Fruit fly (Drosophila melanogaster): ENCODE data around the gene CG11345.

DNA sequence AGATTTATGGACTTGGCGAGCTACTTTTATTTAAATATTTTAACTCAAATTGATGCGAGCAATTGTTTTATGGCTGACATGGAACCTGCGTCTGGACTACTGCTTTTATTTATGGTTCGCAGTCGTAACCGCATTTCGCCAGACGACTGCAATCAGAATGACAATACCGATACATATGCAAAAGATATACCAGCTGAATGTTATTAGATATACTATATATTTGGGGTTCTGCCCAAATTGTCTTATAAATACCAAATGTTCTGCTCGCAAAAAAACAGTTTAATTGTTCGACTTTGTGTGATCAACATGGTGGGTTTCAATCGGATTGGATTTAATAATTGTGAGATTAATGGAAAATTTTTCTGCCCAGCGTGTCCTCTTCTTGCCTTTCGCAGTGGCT, 11.7 kb upstream of the CG11345 start, which contains the start of gene CG32249:
- no peak for TF ChIP-seq toe (GFP tag; optimal IDR thresholded peaks at IDR 0.05)
- TF ChIP-seq cic (GFP tag; optimal IDR thresholded peaks at IDR 0.05), result no peak
- no peak for TF ChIP-seq CG7101 (tag; optimal IDR thresholded peaks at IDR 0.05)
- no peak for TF ChIP-seq bab1 (GFP tag; optimal IDR thresholded peaks at IDR 0.05)
- no peak for TF ChIP-seq CG12768 (GFP tag; optimal IDR thresholded peaks at IDR 0.05)

Measured in whole organism, adult.